Worm (Caenorhabditis elegans) whole organism, L4 larva: ENCODE measurements around the gene spsb-1.

Experiments used
- F49E8.2 ChIP-seq: sonication (generic microtip); optimal IDR thresholded peaks from 2 replicates; lab custom pipeline; 2016; ENCODE audit warnings: missing compliant biosample characterization, mild to moderate bottlenecking, missing genetic modification characterization, borderline replicate concordance
- R02D3.7 ChIP-seq: fragments of 150-350 bp; sonication (generic microtip); optimal IDR thresholded peaks from 3 replicates; lab custom pipeline; 2014; ENCODE audit warnings: missing biosample characterization, missing genetic modification characterization
- T20F7.1 ChIP-seq: fragments of 200-800 bp; sonication (Bioruptor generic); optimal IDR thresholded peaks from 2 replicates; lab custom pipeline; 2018; ENCODE audit warnings: mild to moderate bottlenecking, missing genetic modification characterization, missing compliant biosample characterization
- ZK546.5 ChIP-seq, 2 experiments: sonication (generic microtip); optimal IDR thresholded peaks; 2 replicates each; lab custom pipeline; 2017; ENCODE audit warnings: missing biosample characterization in 2 of 2, missing genetic modification characterization in 2 of 2
- aly-2 ChIP-seq: sonication (generic microtip); optimal IDR thresholded peaks from 2 replicates; lab custom pipeline; 2018; ENCODE audit warnings: missing biosample characterization, missing genetic modification characterization
- ama-1 ChIP-seq: fragments of 150-350 bp; optimal IDR thresholded peaks from 2 replicates; lab custom pipeline; 2014; ENCODE audit warnings: inconsistent platforms, mixed read lengths
- ceh-32 ChIP-seq: sonication (generic microtip); optimal IDR thresholded peaks from 2 replicates; lab custom pipeline; 2016; ENCODE audit warnings: mild to moderate bottlenecking, missing genetic modification characterization, missing compliant biosample characterization; ENCODE audit not compliant: poor library complexity
- ctbp-1 ChIP-seq: fragments of 200-800 bp; sonication (Bioruptor generic); IDR thresholded peaks from 2 replicates; pipeline ENCODE4 v1.3.6; 2022; ENCODE audit warnings: missing genetic modification reagents, missing genetic modification characterization, missing compliant biosample characterization
- daf-12 ChIP-seq: fragments of 150-350 bp; optimal IDR thresholded peaks from 2 replicates; lab custom pipeline; 2014; ENCODE audit warnings: missing biosample characterization, missing genetic modification reagents, missing genetic modification characterization
- daf-19 ChIP-seq: fragments of 200-800 bp; sonication (Bioruptor generic); conservative IDR thresholded peaks from 2 replicates; pipeline ENCODE4 v1.3.6; 2022; ENCODE audit warnings: missing genetic modification characterization, missing compliant biosample characterization
- dmd-6 ChIP-seq: fragments of 200-800 bp; sonication (Bioruptor generic); IDR thresholded peaks from 2 replicates; pipeline ENCODE4 v1.3.6; 2022; ENCODE audit warnings: missing genetic modification reagents, missing genetic modification characterization, missing compliant biosample characterization
- dpl-1 ChIP-seq: fragments of 150-350 bp; optimal IDR thresholded peaks from 2 replicates; lab custom pipeline; 2014; ENCODE audit warnings: missing biosample characterization, missing genetic modification reagents, missing genetic modification characterization
- duxl-1 ChIP-seq: sonication (generic microtip); optimal IDR thresholded peaks from 2 replicates; lab custom pipeline; 2016; ENCODE audit warnings: mild to moderate bottlenecking, missing genetic modification characterization, moderate library complexity, missing compliant biosample characterization; ENCODE audit not compliant: poor library complexity
- egl-43 ChIP-seq: fragments of 200-800 bp; sonication (Bioruptor generic); IDR thresholded peaks from 2 replicates; pipeline ENCODE4 v1.3.6; 2022; ENCODE audit warnings: missing genetic modification reagents, missing genetic modification characterization, missing compliant biosample characterization
- hlh-11 ChIP-seq: fragments of 200-800 bp; sonication (Bioruptor generic); optimal IDR thresholded peaks from 2 replicates; lab custom pipeline; 2018; ENCODE audit warnings: mild to moderate bottlenecking, missing genetic modification characterization, missing compliant biosample characterization
- hlh-30 ChIP-seq: sonication (generic microtip); optimal IDR thresholded peaks from 2 replicates; lab custom pipeline; 2017; ENCODE audit warnings: antibody characterized with exemption, mild to moderate bottlenecking, missing genetic modification characterization, missing compliant biosample characterization; ENCODE audit not compliant: insufficient read depth
- hmg-1.1 ChIP-seq: fragments of 200-800 bp; sonication (Bioruptor generic); IDR thresholded peaks from 2 replicates; pipeline ENCODE4 v1.3.6; 2022; ENCODE audit warnings: missing genetic modification reagents, missing genetic modification characterization, missing compliant biosample characterization
- lim-7 ChIP-seq: fragments of 200-800 bp; sonication (Bioruptor generic); IDR thresholded peaks from 2 replicates; pipeline ENCODE4 v1.3.6; 2022; ENCODE audit warnings: missing genetic modification characterization, missing compliant biosample characterization
- lin-1 ChIP-seq: fragments of 200-800 bp; sonication (Bioruptor generic); IDR thresholded peaks from 2 replicates; pipeline ENCODE4 v1.3.6; 2022; ENCODE audit warnings: missing genetic modification reagents, missing genetic modification characterization, missing compliant biosample characterization
- lin-13 ChIP-seq: fragments of 150-350 bp; optimal IDR thresholded peaks from 2 replicates; lab custom pipeline; 2014; ENCODE audit warnings: missing biosample characterization, missing genetic modification reagents, missing genetic modification characterization
- lsy-2 ChIP-seq, 2 experiments: fragments of 150-350 bp in 1 of 2; sonication (generic microtip) in 1 of 2; optimal IDR thresholded peaks; 2 replicates each; lab custom pipeline; 2014 to 2017; ENCODE audit warnings: missing biosample characterization in 2 of 2, missing genetic modification characterization in 2 of 2
- madf-9 ChIP-seq: fragments of 200-800 bp; sonication (Bioruptor generic); conservative IDR thresholded peaks from 2 replicates; pipeline ENCODE4 v1.3.6; 2022; ENCODE audit warnings: missing genetic modification reagents, missing genetic modification characterization, missing compliant biosample characterization
- mdl-1 ChIP-seq, 2 experiments: fragments of 150-350 bp in 1 of 2; sonication (generic microtip) in 1 of 2; optimal IDR thresholded peaks; 2 replicates each; lab custom pipeline; 2014 to 2017; ENCODE audit warnings: missing biosample characterization in 2 of 2, missing genetic modification characterization in 2 of 2
- mdt-29 ChIP-seq: fragments of 200-800 bp; sonication (Bioruptor generic); IDR thresholded peaks from 2 replicates; pipeline ENCODE4 v1.3.6; 2022; ENCODE audit warnings: missing genetic modification reagents, missing genetic modification characterization, missing compliant biosample characterization
- mep-1 ChIP-seq: fragments of 150-350 bp; sonication (generic microtip); optimal IDR thresholded peaks from 3 replicates; lab custom pipeline; 2014; ENCODE audit warnings: missing biosample characterization, missing genetic modification characterization
- mes-2 ChIP-seq: sonication (generic microtip); optimal IDR thresholded peaks from 2 replicates; lab custom pipeline; 2016; ENCODE audit warnings: missing genotype, mild to moderate bottlenecking, missing genetic modification characterization, missing compliant biosample characterization; ENCODE audit not compliant: poor library complexity, severe bottlenecking
- mxl-3 ChIP-seq: fragments of 200-800 bp; sonication (Bioruptor generic); optimal IDR thresholded peaks from 2 replicates; lab custom pipeline; 2018; ENCODE audit warnings: mild to moderate bottlenecking, missing genetic modification characterization, missing compliant biosample characterization
- nhr-102 ChIP-seq: sonication (generic microtip); optimal IDR thresholded peaks from 2 replicates; lab custom pipeline; 2016; ENCODE audit warnings: mild to moderate bottlenecking, missing genetic modification characterization, moderate library complexity, missing compliant biosample characterization
- nhr-237 ChIP-seq: sonication (generic microtip); optimal IDR thresholded peaks from 2 replicates; lab custom pipeline; 2017; ENCODE audit warnings: missing biosample characterization, missing genetic modification characterization
- nhr-28 ChIP-seq: fragments of 150-350 bp; optimal IDR thresholded peaks from 2 replicates; lab custom pipeline; 2014; ENCODE audit warnings: missing biosample characterization, missing genetic modification characterization
- nhr-41 ChIP-seq: fragments of 200-800 bp; sonication (Bioruptor generic); IDR thresholded peaks from 2 replicates; pipeline ENCODE4 v1.3.6; 2022; ENCODE audit warnings: missing genetic modification reagents, missing genetic modification characterization, missing compliant biosample characterization
- nhr-42 ChIP-seq: fragments of 200-800 bp; sonication (Bioruptor generic); IDR thresholded peaks from 2 replicates; pipeline ENCODE4 v1.3.6; 2022; ENCODE audit warnings: missing genetic modification characterization, missing compliant biosample characterization
- nhr-48 ChIP-seq: sonication (generic microtip); optimal IDR thresholded peaks from 2 replicates; lab custom pipeline; 2016; ENCODE audit warnings: mild to moderate bottlenecking, missing genetic modification characterization, missing compliant biosample characterization
- nhr-77 ChIP-seq: fragments of 150-350 bp; optimal IDR thresholded peaks from 2 replicates; lab custom pipeline; 2014; ENCODE audit warnings: missing biosample characterization, missing genetic modification characterization
- pha-4 ChIP-seq, 2 experiments: fragments of 150-350 bp in 1 of 2; fragments of 200-800 bp in 1 of 2; sonication (Bioruptor generic) in 1 of 2; IDR thresholded peaks in 1 of 2; optimal IDR thresholded peaks in 1 of 2; 2 replicates each; pipeline versions ENCODE4 v1.3.6 to Lab custom; 2014 to 2022; ENCODE audit warnings: missing genetic modification characterization in 2 of 2, missing genetic modification reagents in 2 of 2, missing biosample characterization in 1 of 2, missing compliant biosample characterization in 1 of 2
- sdz-12 ChIP-seq: fragments of 200-800 bp; sonication (Bioruptor generic); optimal IDR thresholded peaks from 2 replicates; lab custom pipeline; 2018; ENCODE audit warnings: mild to moderate bottlenecking, missing genetic modification characterization, missing compliant biosample characterization
- spr-1 ChIP-seq: sonication (generic microtip); optimal IDR thresholded peaks from 2 replicates; lab custom pipeline; 2016; ENCODE audit warnings: mild to moderate bottlenecking, missing genetic modification characterization, missing compliant biosample characterization
- spr-3 ChIP-seq: fragments of 200-800 bp; sonication (Bioruptor generic); optimal IDR thresholded peaks from 2 replicates; lab custom pipeline; 2018; ENCODE audit warnings: mild to moderate bottlenecking, missing genetic modification characterization, missing compliant biosample characterization
- tra-1 ChIP-seq: fragments of 200-800 bp; sonication (Bioruptor generic); IDR thresholded peaks from 2 replicates; pipeline ENCODE4 v1.3.6; 2022; ENCODE audit warnings: missing genetic modification reagents, missing genetic modification characterization, missing compliant biosample characterization
- unc-130 ChIP-seq: sonication (generic microtip); optimal IDR thresholded peaks from 2 replicates; lab custom pipeline; 2016; ENCODE audit warnings: missing genetic modification reagents, missing genetic modification characterization, missing compliant biosample characterization
- vab-7 ChIP-seq: fragments of 200-800 bp; sonication (Bioruptor generic); IDR thresholded peaks from 2 replicates; pipeline ENCODE4 v1.3.6; 2022; ENCODE audit warnings: missing genetic modification reagents, missing genetic modification characterization, missing compliant biosample characterization
- zag-1 ChIP-seq: fragments of 150-350 bp; optimal IDR thresholded peaks from 2 replicates; lab custom pipeline; 2014; ENCODE audit warnings: missing biosample characterization, missing genetic modification characterization
- zfp-2 ChIP-seq: sonication (generic microtip); optimal IDR thresholded peaks from 2 replicates; lab custom pipeline; 2016; ENCODE audit warnings: mild to moderate bottlenecking, missing genetic modification characterization, missing compliant biosample characterization
- zfp-3 ChIP-seq: fragments of 200-800 bp; sonication (Bioruptor generic); conservative IDR thresholded peaks from 2 replicates; pipeline ENCODE4 v1.3.6; 2022; ENCODE audit warnings: missing genetic modification reagents, missing genetic modification characterization, missing compliant biosample characterization
- ztf-11 ChIP-seq: fragments of 150-350 bp; optimal IDR thresholded peaks from 2 replicates; lab custom pipeline; 2014; ENCODE audit warnings: missing biosample characterization, missing genetic modification characterization

The spsb-1 gene

DNA sequence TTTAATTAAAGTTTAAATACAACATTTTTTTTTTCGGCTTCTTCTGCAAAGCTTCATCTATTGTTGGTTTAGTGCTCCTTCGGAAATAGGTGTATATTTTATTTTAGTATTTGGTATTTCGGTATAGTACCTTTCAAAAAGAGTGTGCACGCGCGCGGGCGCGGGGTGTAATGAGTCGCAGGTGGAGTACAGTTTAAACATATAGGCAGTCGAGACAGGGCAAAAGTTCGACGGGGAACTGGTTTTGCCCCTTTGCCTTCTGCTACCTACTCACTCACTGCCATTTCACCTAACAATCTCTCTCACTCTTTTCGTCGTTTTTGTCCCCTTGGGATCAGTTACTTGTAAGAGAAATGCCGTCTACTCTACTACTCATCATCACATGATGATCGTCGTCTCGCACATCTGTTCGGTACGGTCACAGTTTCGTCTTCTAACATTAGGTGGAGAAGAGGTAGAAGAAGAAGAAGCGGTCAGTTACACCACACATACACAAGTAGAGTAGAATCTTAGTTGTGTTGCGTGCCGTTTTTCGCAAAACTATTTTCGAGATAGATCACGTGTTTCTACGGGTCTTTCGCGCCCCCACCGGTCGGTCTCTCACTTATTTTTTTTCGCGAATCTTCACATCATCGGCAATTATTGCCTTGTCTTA is 15.9 kb downstream of the spsb-1 start (continued):
- TF ChIP-seq lin-13 (GFP tag; lab: Kevin White, UChicago) (no peak), dmd-6 (GFP tag; lab: Robert Waterston, UW) (0 out of 2 replicates have a peak, but pooled peaks have one; percentile 6), aly-2 (tag; lab: Kevin White, UChicago) (no peak), nhr-28 (tag; lab: Kevin White, UChicago) (peak; percentile 61), spr-1 (tag; lab: Kevin White, UChicago) (no peak), lin-1 (no peak), unc-130 (GFP tag; lab: Kevin White, UChicago) (no peak), mdl-1 (tag; optimal IDR thresholded peaks at IDR 0.05; lab: Kevin White, UChicago) (peak in 1 of 2 experiments; percentile 28)

DNA sequence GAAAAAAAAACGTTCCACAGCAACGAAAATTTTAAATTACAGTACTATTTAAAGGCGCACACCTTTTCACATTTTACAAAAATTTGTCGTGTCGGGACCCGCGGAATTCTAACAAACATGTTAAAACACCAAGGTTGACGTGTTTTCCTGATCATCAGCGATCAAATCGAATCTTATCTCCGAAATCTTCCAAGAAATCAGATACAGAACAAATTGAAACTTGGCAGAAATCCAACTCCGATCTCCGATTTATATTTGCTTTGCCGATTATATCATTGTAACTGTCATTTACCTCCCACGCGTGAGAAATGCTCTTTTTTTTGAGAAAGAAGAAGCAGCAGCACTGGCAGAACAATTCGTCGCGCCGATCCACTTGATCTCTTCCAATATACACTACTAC is 17.2 kb downstream of the spsb-1 start:
- TF ChIP-seq nhr-42 (0 out of 2 replicates have a peak, but pooled peaks have one; percentile 25), nhr-102 (tag; lab: Kevin White, UChicago) (no peak), zfp-2 (tag; lab: Kevin White, UChicago) (no peak), aly-2 (tag; lab: Kevin White, UChicago) (no peak), mes-2 (peak; percentile 21), ztf-11 (no peak), hmg-1.1 (0 out of 2 replicates have a peak, but pooled peaks have one; percentile 27), lsy-2 (tag; optimal IDR thresholded peaks at IDR 0.05; lab: Kevin White, UChicago) (no peak), zfp-3 (GFP tag; lab: Robert Waterston, UW) (no peak), mdl-1 (tag; optimal IDR thresholded peaks at IDR 0.05; lab: Kevin White, UChicago) (no peak), mep-1 (tag; lab: Kevin White, UChicago) (peak; percentile 13), ceh-32 (tag; lab: Kevin White, UChicago) (no peak), ZK546.5 (tag; optimal IDR thresholded peaks at IDR 0.05; lab: Kevin White, UChicago) (no peak), sdz-12 (GFP tag; lab: Kevin White, UChicago) (no peak), vab-7 (no peak), daf-12 (tag; lab: Kevin White, UChicago) (no peak), nhr-237 (tag; lab: Kevin White, UChicago) (no peak)

ce11 chrII:15217949-15218348 is 21.4 kb downstream of the spsb-1 start:
- TF ChIP-seq hlh-30 (tag; lab: Kevin White, UChicago) (no peak), ama-1 (no peak), nhr-77 (tag; lab: Kevin White, UChicago) (no peak), hlh-11 (peak; percentile 34), F49E8.2 (tag; lab: Kevin White, UChicago) (no peak), nhr-41 (no peak), lin-13 (GFP tag; lab: Kevin White, UChicago) (no peak), pha-4 (GFP tag; IDR thresholded peaks at IDR 0.05; lab: Robert Waterston, UW) (peak; percentile 71; the same call in 1 of the 2 replicates), pha-4 (tag; optimal IDR thresholded peaks at IDR 0.05; lab: Kevin White, UChicago) (no peak), nhr-42 (peak; percentile 53; the same call in 1 of the 2 replicates), zag-1 (tag; lab: Kevin White, UChicago) (no peak), mxl-3 (GFP tag; lab: Kevin White, UChicago) (peak; percentile 18), nhr-48 (tag; lab: Kevin White, UChicago) (no peak), dpl-1 (GFP tag; lab: Kevin White, UChicago) (no peak), spr-3 (GFP tag; lab: Kevin White, UChicago) (no peak), mes-2 (no peak), mdt-29 (no peak), egl-43 (GFP tag; lab: Robert Waterston, UW) (0 out of 2 replicates have a peak, but pooled peaks have one; percentile 26), ctbp-1 (no peak), R02D3.7 (tag; lab: Kevin White, UChicago) (no peak), spr-1 (tag; lab: Kevin White, UChicago) (no peak), ZK546.5 (tag; optimal IDR thresholded peaks at IDR 0.05; lab: Kevin White, UChicago) (no peak), lim-7 (GFP tag; lab: Robert Waterston, UW) (no peak), tra-1 (GFP tag; lab: Robert Waterston, UW) (no peak), duxl-1 (tag; lab: Kevin White, UChicago) (no peak), lsy-2 (tag; optimal IDR thresholded peaks at IDR 0.05; lab: Kevin White, UChicago) (no peak), madf-9 (GFP tag; lab: Robert Waterston, UW) (0 out of 2 replicates have a peak, but pooled peaks have one; percentile 20), daf-19 (GFP tag; lab: Robert Waterston, UW) (no peak), T20F7.1 (GFP tag; lab: Kevin White, UChicago) (no peak)
